Fruit fly (Drosophila melanogaster) whole organism, embryonic: Measurements from ENCODE around the gene Gr22c.

Experiments used
- CG11085 ChIP-seq: fragments of 200-800 bp; sonication (Bioruptor generic); IDR thresholded peaks from 2 replicates; pipeline ENCODE4 v1.3.6; 2022; ENCODE audit warnings: missing biosample characterization, missing genetic modification characterization
- CG2889 ChIP-seq: fragments of 200-800 bp; sonication (Bioruptor generic); IDR thresholded peaks from 3 replicates; pipeline ENCODE4 v1.3.6; 2022; ENCODE audit warnings: missing biosample characterization, missing genetic modification characterization
- CG9817 ChIP-seq: fragments of 200-800 bp; sonication (Bioruptor generic); optimal IDR thresholded peaks from 2 replicates; lab custom pipeline; 2018; ENCODE audit warnings: missing biosample characterization, mild to moderate bottlenecking, missing genetic modification characterization, moderate library complexity
- CG9932 ChIP-seq: fragments of 200-800 bp; sonication (Bioruptor generic); IDR thresholded peaks from 2 replicates; pipeline ENCODE4 v1.3.6; 2022; ENCODE audit warnings: missing biosample characterization, missing genetic modification characterization
- Dip2 ChIP-seq: fragments of 200-800 bp; sonication (Bioruptor generic); IDR thresholded peaks from 2 replicates; pipeline ENCODE4 v1.3.6; 2022; ENCODE audit warnings: missing biosample characterization, missing genetic modification characterization
- YL-1 ChIP-seq: fragments of 200-800 bp; sonication (Bioruptor generic); optimal IDR thresholded peaks from 3 replicates; lab custom pipeline; 2017; ENCODE audit warnings: missing biosample characterization, mild to moderate bottlenecking, missing genetic modification characterization
- fd64A ChIP-seq: fragments of 200-800 bp; sonication (Bioruptor generic); optimal IDR thresholded peaks from 3 replicates; lab custom pipeline; 2018; ENCODE audit warnings: missing biosample characterization, mild to moderate bottlenecking, missing genetic modification characterization

DNA sequence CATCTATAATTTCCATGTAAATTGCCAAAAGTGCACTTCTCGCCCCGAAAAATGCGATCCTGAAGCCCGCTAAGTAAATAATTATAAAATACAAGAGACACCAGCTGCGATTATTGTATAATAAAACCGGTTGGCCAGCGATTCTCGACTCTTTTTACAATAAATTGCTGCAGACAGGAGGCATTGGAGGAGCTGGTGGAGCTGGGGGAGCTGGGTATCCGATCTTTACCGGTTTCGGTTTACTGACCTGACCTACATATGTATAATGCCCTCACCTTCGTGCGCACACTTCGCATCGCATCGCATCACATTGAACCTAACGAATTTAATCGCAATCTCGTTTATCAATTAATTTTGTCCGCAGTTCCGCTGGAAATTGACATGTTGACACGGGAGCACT, 43.2 kb downstream of the Gr22c start:
- TF ChIP-seq CG9817 (tag; lab: Kevin White, UChicago) (no peak), CG2889 (GFP tag; lab: Robert Waterston, UW) (no peak), CG11085 (no peak), CG9932 (GFP tag; lab: Robert Waterston, UW) (no peak), fd64A (no peak), Dip2 (GFP tag; lab: Robert Waterston, UW) (no peak), YL-1 (no peak)
